Worm (Caenorhabditis elegans): ENCODE results near the gene F56C4.4.

ce11 chrIV:10590649-10591048 is 40.4 kb downstream of the F56C4.4 start, which contains the start of the genes C43F9.5 and nkb-2:
- TF ChIP-seq flt-1 (GFP tag; IDR thresholded peaks at IDR 0.05) (no peak), med-1 (GFP tag; optimal IDR thresholded peaks at IDR 0.05; ENCODE audit: insufficient read depth) (no peak)

Measured in whole organism, midembryonic.